In genomic region chr3L:14634773-14635563, dm6 we compare ENCODE assay signal across 5 fruit fly cellular contexts.
TF ChIP-seq lines count a peak whose summit lies in the region.

No protein-coding gene starts in this region.

- TF ChIP-seq CTCF in whole organism, embryonic (GFP tag; optimal IDR thresholded peaks at IDR 0.05; lab: Kevin White, UChicago): peak; percentile 19

TF ChIP-seq in whole organism, adult, 20 proteins besides CTCF, POLR2A, EP300 and RAD21:
- TF ChIP-seq CG5204 (GFP tag; optimal IDR thresholded peaks at IDR 0.05; lab: Kevin White, UChicago) (no peak), tj (GFP tag; optimal IDR thresholded peaks at IDR 0.05; lab: Kevin White, UChicago) (peak; percentile 82)

TF ChIP-seq in whole organism, embryonic, 481 proteins besides CTCF, POLR2A, EP300 and RAD21 (continues in another document):
- TF ChIP-seq CG34224 (GFP tag; IDR thresholded peaks at IDR 0.05; lab: Robert Waterston, UW; ENCODE audit: partially characterized antibody): no peak
- peak; percentile 81 for TF ChIP-seq pros (GFP tag; optimal IDR thresholded peaks at IDR 0.05; lab: Kevin White, UChicago)
- TF ChIP-seq zen (tag; optimal IDR thresholded peaks at IDR 0.05; lab: Kevin White, UChicago): peak; percentile 82
- TF ChIP-seq CG15479 (GFP tag; optimal IDR thresholded peaks at IDR 0.05; lab: Kevin White, UChicago): peak; percentile 95
- TF ChIP-seq pan (optimal IDR thresholded peaks at IDR 0.05; lab: Kevin White, UChicago): no peak
- TF ChIP-seq pan (GFP tag; optimal IDR thresholded peaks at IDR 0.05 in 1 of 2, IDR thresholded peaks at IDR 0.05 in 1 of 2): peak in 1 of 2 experiments; percentile 51
- peak; percentile 4 for TF ChIP-seq Max (GFP tag; optimal IDR thresholded peaks at IDR 0.05; lab: Kevin White, UChicago)
- TF ChIP-seq CG30403 (GFP tag; optimal IDR thresholded peaks at IDR 0.05; lab: Kevin White, UChicago): peak; percentile 67
- TF ChIP-seq so (GFP tag; IDR thresholded peaks at IDR 0.05; lab: Robert Waterston, UW): 0 out of 3 replicates have a peak, but pooled peaks have one; percentile 38
- peak; percentile 64 for TF ChIP-seq CG1233 (GFP tag; optimal IDR thresholded peaks at IDR 0.05; lab: Kevin White, UChicago)
- TF ChIP-seq az2 (GFP tag; optimal IDR thresholded peaks at IDR 0.05; lab: Kevin White, UChicago): peak; percentile 70
- no peak for TF ChIP-seq Dref (GFP tag; IDR thresholded peaks at IDR 0.05; lab: Robert Waterston, UW)
- TF ChIP-seq Fer3 (tag; optimal IDR thresholded peaks at IDR 0.05; lab: Kevin White, UChicago): peak; percentile 27
- no peak for TF ChIP-seq Lim3 (GFP tag; IDR thresholded peaks at IDR 0.05; lab: Robert Waterston, UW)
- TF ChIP-seq CG10959 (GFP tag; IDR thresholded peaks at IDR 0.05; lab: Robert Waterston, UW): peak; percentile 47; the same call in 1 of the 2 replicates
- peak; percentile 36 for TF ChIP-seq CG18599 (GFP tag; optimal IDR thresholded peaks at IDR 0.05; lab: Kevin White, UChicago)
- TF ChIP-seq NC2α (GFP tag; optimal IDR thresholded peaks at IDR 0.05; lab: Kevin White, UChicago): no peak
- no peak for TF ChIP-seq pita (GFP tag; optimal IDR thresholded peaks at IDR 0.05; lab: Kevin White, UChicago)
- no peak for TF ChIP-seq Tbp (GFP tag; optimal IDR thresholded peaks at IDR 0.05; lab: Kevin White, UChicago)
- no peak for TF ChIP-seq CG3281 (GFP tag; optimal IDR thresholded peaks at IDR 0.05; lab: Kevin White, UChicago)
- TF ChIP-seq MTF-1 (GFP tag; optimal IDR thresholded peaks at IDR 0.05; lab: Kevin White, UChicago; ENCODE audit: borderline replicate concordance): no peak

TF ChIP-seq in whole organism, prepupa, 60 proteins besides CTCF, POLR2A, EP300 and RAD21 (continues in another document):
- TF ChIP-seq CG11902 (GFP tag; optimal IDR thresholded peaks at IDR 0.05; lab: Kevin White, UChicago) (peak; percentile 44), lz (GFP tag; optimal IDR thresholded peaks at IDR 0.05; lab: Kevin White, UChicago) (peak; percentile 75), dac (GFP tag; optimal IDR thresholded peaks at IDR 0.05; lab: Kevin White, UChicago) (no peak), acj6 (GFP tag; optimal IDR thresholded peaks at IDR 0.05; lab: Kevin White, UChicago) (peak; percentile 83), CG8119 (GFP tag; IDR thresholded peaks at IDR 0.05; lab: Robert Waterston, UW) (peak; percentile 49; the same call in 2 of the 3 replicates), Smox (GFP tag; optimal IDR thresholded peaks at IDR 0.05; lab: Kevin White, UChicago) (peak; percentile 82), CG7368 (GFP tag; optimal IDR thresholded peaks at IDR 0.05; lab: Kevin White, UChicago) (peak; percentile 66), CG11762 (GFP tag; optimal IDR thresholded peaks at IDR 0.05; lab: Kevin White, UChicago; ENCODE audit: insufficient read depth) (peak; percentile 61), eg (GFP tag; IDR thresholded peaks at IDR 0.05; lab: Robert Waterston, UW) (0 out of 3 replicates have a peak, but pooled peaks have one; percentile 31), svp (GFP tag; lab: Kevin White, UChicago) (peak; percentile 86), CG6163 (GFP tag; IDR thresholded peaks at IDR 0.05; lab: Robert Waterston, UW) (peak; percentile 58), CG34406 (GFP tag; optimal IDR thresholded peaks at IDR 0.05; lab: Kevin White, UChicago) (peak; percentile 87), Hr38 (GFP tag; optimal IDR thresholded peaks at IDR 0.05; lab: Kevin White, UChicago) (no peak), salr (GFP tag; optimal IDR thresholded peaks at IDR 0.05; lab: Kevin White, UChicago) (peak; percentile 30 to 54), fkh (GFP tag; optimal IDR thresholded peaks at IDR 0.05; lab: Kevin White, UChicago) (peak; percentile 64), Ets21C (GFP tag; optimal IDR thresholded peaks at IDR 0.05; lab: Kevin White, UChicago) (peak; percentile 64), vri (GFP tag; optimal IDR thresholded peaks at IDR 0.05; lab: Kevin White, UChicago) (peak; percentile 58), pdm3 (GFP tag; optimal IDR thresholded peaks at IDR 0.05; lab: Kevin White, UChicago) (peak; percentile 68), OdsH (GFP tag; optimal IDR thresholded peaks at IDR 0.05; lab: Kevin White, UChicago) (peak; percentile 80), CG6854 (GFP tag; optimal IDR thresholded peaks at IDR 0.05; lab: Kevin White, UChicago) (peak; percentile 35), esn (GFP tag; optimal IDR thresholded peaks at IDR 0.05; lab: Kevin White, UChicago) (peak; percentile 92), CG4318 (GFP tag; optimal IDR thresholded peaks at IDR 0.05; lab: Kevin White, UChicago) (no peak), achi (GFP tag; optimal IDR thresholded peaks at IDR 0.05; lab: Kevin White, UChicago) (peak; percentile 81)

TF ChIP-seq in whole organism, pupa, 21 proteins besides CTCF, POLR2A, EP300 and RAD21:
- TF ChIP-seq CG17806 (tag; optimal IDR thresholded peaks at IDR 0.05; lab: Kevin White, UChicago) (peak; percentile 88), Pif1B (GFP tag; optimal IDR thresholded peaks at IDR 0.05; lab: Kevin White, UChicago) (peak; percentile 40), Pif1A (GFP tag; optimal IDR thresholded peaks at IDR 0.05; lab: Kevin White, UChicago) (peak; percentile 54), D1 (tag; optimal IDR thresholded peaks at IDR 0.05; lab: Kevin White, UChicago) (peak; percentile 80), CG14655 (GFP tag; optimal IDR thresholded peaks at IDR 0.05; lab: Kevin White, UChicago) (peak; percentile 65), CG9948 (tag; optimal IDR thresholded peaks at IDR 0.05; lab: Kevin White, UChicago) (peak; percentile 91), CG12605 (GFP tag; IDR thresholded peaks at IDR 0.05; lab: Robert Waterston, UW) (no peak), CG8159 (tag; optimal IDR thresholded peaks at IDR 0.05; lab: Kevin White, UChicago) (peak; percentile 96), CG13204 (GFP tag; optimal IDR thresholded peaks at IDR 0.05; lab: Kevin White, UChicago) (peak; percentile 64), CG10348 (GFP tag; IDR thresholded peaks at IDR 0.05; lab: Robert Waterston, UW) (no peak), CG8301 (tag; optimal IDR thresholded peaks at IDR 0.05; lab: Kevin White, UChicago) (peak; percentile 34), CG4496 (GFP tag; IDR thresholded peaks at IDR 0.05; lab: Robert Waterston, UW) (peak; percentile 22; the same call in 1 of the 3 replicates), CG15710 (tag; optimal IDR thresholded peaks at IDR 0.05; lab: Kevin White, UChicago) (peak; percentile 90), CG34367 (tag; optimal IDR thresholded peaks at IDR 0.05; lab: Kevin White, UChicago) (peak; percentile 87), gl (tag; optimal IDR thresholded peaks at IDR 0.05; lab: Kevin White, UChicago) (peak; percentile 62), EcR (GFP tag; optimal IDR thresholded peaks at IDR 0.05; lab: Kevin White, UChicago) (no peak), Ets98B (GFP tag; IDR thresholded peaks at IDR 0.05; lab: Robert Waterston, UW) (no peak), CG32121 (GFP tag; IDR thresholded peaks at IDR 0.05; lab: Robert Waterston, UW) (no peak), fd96Ca (GFP tag; IDR thresholded peaks at IDR 0.05; lab: Robert Waterston, UW) (no peak), Snoo (tag; optimal IDR thresholded peaks at IDR 0.05; lab: Kevin White, UChicago) (peak; percentile 83), rn (GFP tag; IDR thresholded peaks at IDR 0.05; lab: Robert Waterston, UW) (0 out of 2 replicates have a peak, but pooled peaks have one; percentile 12)

TF ChIP-seq in whole organism, wandering third instar larva, 38 proteins besides CTCF, POLR2A, EP300 and RAD21 (continues in another document):
- TF ChIP-seq Jra (GFP tag; optimal IDR thresholded peaks at IDR 0.05; lab: Kevin White, UChicago) (peak; percentile 67), Dfd (GFP tag; optimal IDR thresholded peaks at IDR 0.05; lab: Kevin White, UChicago) (no peak), ey (GFP tag; optimal IDR thresholded peaks at IDR 0.05; lab: Kevin White, UChicago) (peak; percentile 71), dmrt93B (GFP tag; optimal IDR thresholded peaks at IDR 0.05; lab: Kevin White, UChicago) (peak; percentile 76), fru (GFP tag; optimal IDR thresholded peaks at IDR 0.05; lab: Kevin White, UChicago) (peak; percentile 79), Vsx2 (GFP tag; optimal IDR thresholded peaks at IDR 0.05; lab: Kevin White, UChicago; ENCODE audit: partially characterized antibody) (peak; percentile 30), Abd-B (GFP tag; optimal IDR thresholded peaks at IDR 0.05; lab: Kevin White, UChicago) (no peak), CG32264 (GFP tag; optimal IDR thresholded peaks at IDR 0.05; lab: Kevin White, UChicago) (no peak), Dif (GFP tag; optimal IDR thresholded peaks at IDR 0.05; lab: Kevin White, UChicago; ENCODE audit: partially characterized antibody) (peak; percentile 44), Hnf4 (GFP tag; optimal IDR thresholded peaks at IDR 0.05; lab: Kevin White, UChicago) (peak; percentile 20), h (GFP tag; optimal IDR thresholded peaks at IDR 0.05; lab: Kevin White, UChicago) (peak; percentile 88), dl (GFP tag; optimal IDR thresholded peaks at IDR 0.05; lab: Kevin White, UChicago; ENCODE audit: insufficient read depth in 1 of 2, partially characterized antibody in 2 of 2) (no peak), rgr (GFP tag; optimal IDR thresholded peaks at IDR 0.05; lab: Kevin White, UChicago) (peak; percentile 80), HLH106 (tag; optimal IDR thresholded peaks at IDR 0.05; lab: Kevin White, UChicago) (peak; percentile 93), dsf (GFP tag; optimal IDR thresholded peaks at IDR 0.05; lab: Kevin White, UChicago; ENCODE audit: borderline replicate concordance) (peak; percentile 12), CG9705 (GFP tag; optimal IDR thresholded peaks at IDR 0.05; lab: Kevin White, UChicago) (peak; percentile 54), jim (GFP tag; optimal IDR thresholded peaks at IDR 0.05; lab: Kevin White, UChicago) (peak; percentile 41), Hr78 (GFP tag; optimal IDR thresholded peaks at IDR 0.05; lab: Kevin White, UChicago) (no peak), lola (GFP tag; optimal IDR thresholded peaks at IDR 0.05; lab: Kevin White, UChicago) (no peak), OdsH (GFP tag; optimal IDR thresholded peaks at IDR 0.05; lab: Kevin White, UChicago) (peak; percentile 80), psq (GFP tag; optimal IDR thresholded peaks at IDR 0.05; lab: Kevin White, UChicago) (peak; percentile 93), tai (GFP tag; optimal IDR thresholded peaks at IDR 0.05; lab: Kevin White, UChicago) (peak; percentile 64), CrebA (GFP tag; optimal IDR thresholded peaks at IDR 0.05; lab: Kevin White, UChicago; ENCODE audit: borderline replicate concordance) (no peak), sv (GFP tag; optimal IDR thresholded peaks at IDR 0.05; lab: Kevin White, UChicago) (no peak), sage (GFP tag; optimal IDR thresholded peaks at IDR 0.05; lab: Kevin White, UChicago) (peak; percentile 42), foxo (GFP tag; optimal IDR thresholded peaks at IDR 0.05; lab: Kevin White, UChicago) (peak in 1 of 2 experiments; percentile 87), Sp1 (GFP tag; optimal IDR thresholded peaks at IDR 0.05; lab: Kevin White, UChicago) (peak; percentile 92), Hr83 (GFP tag; optimal IDR thresholded peaks at IDR 0.05; lab: Kevin White, UChicago; ENCODE audit: poor library complexity, severe bottlenecking) (no peak), GATAd (GFP tag; optimal IDR thresholded peaks at IDR 0.05; lab: Kevin White, UChicago) (no peak)
